Fruit fly (Drosophila melanogaster) whole organism, pupa: ENCODE measurements around the gene CG11444.

Source experiments
- CG10348 ChIP-seq: fragments of 200-800 bp; sonication (Bioruptor generic); IDR thresholded peaks from 2 replicates; pipeline ENCODE4 v1.3.6; 2022; ENCODE audit warnings: missing biosample characterization, missing genetic modification characterization
- CG12605 ChIP-seq: fragments of 200-800 bp; sonication (Bioruptor generic); IDR thresholded peaks from 2 replicates; pipeline ENCODE4 v1.3.6; 2022; ENCODE audit warnings: missing biosample characterization, missing genetic modification characterization
- CG14655 ChIP-seq: fragments of 200-800 bp; sonication (Bioruptor generic); optimal IDR thresholded peaks from 3 replicates; lab custom pipeline; 2017; ENCODE audit warnings: mild to moderate bottlenecking, missing biosample characterization, missing genetic modification reagents, missing genetic modification characterization
- CG15710 ChIP-seq: fragments of 200-800 bp; sonication (Bioruptor generic); optimal IDR thresholded peaks from 2 replicates; lab custom pipeline; 2018; ENCODE audit warnings: missing biosample characterization, mild to moderate bottlenecking, missing genetic modification characterization, moderate library complexity
- CG32121 ChIP-seq: fragments of 200-800 bp; sonication (Bioruptor generic); IDR thresholded peaks from 2 replicates; pipeline ENCODE4 v1.3.6; 2022; ENCODE audit warnings: missing biosample characterization, missing genetic modification characterization
- CG34367 ChIP-seq: fragments of 200-800 bp; sonication (Bioruptor generic); optimal IDR thresholded peaks from 2 replicates; lab custom pipeline; 2018; ENCODE audit warnings: missing biosample characterization, mild to moderate bottlenecking, missing genetic modification characterization
- CG4496 ChIP-seq: fragments of 200-800 bp; sonication (Bioruptor generic); IDR thresholded peaks from 3 replicates; pipeline ENCODE4 v1.3.6; 2022; ENCODE audit warnings: missing biosample characterization, missing genetic modification characterization
- CG8159 ChIP-seq: fragments of 200-800 bp; sonication (Bioruptor generic); optimal IDR thresholded peaks from 3 replicates; lab custom pipeline; 2018; ENCODE audit warnings: missing biosample characterization, mild to moderate bottlenecking, missing genetic modification characterization, moderate library complexity
- CG8301 ChIP-seq: fragments of 200-800 bp; sonication (Bioruptor generic); optimal IDR thresholded peaks from 2 replicates; lab custom pipeline; 2018; ENCODE audit warnings: missing biosample characterization, mild to moderate bottlenecking, missing genetic modification characterization
- EcR ChIP-seq: fragments of 200-800 bp; sonication (Bioruptor generic); optimal IDR thresholded peaks from 3 replicates; lab custom pipeline; 2019; ENCODE audit warnings: missing biosample characterization, missing genetic modification characterization, mild to moderate bottlenecking, moderate library complexity, missing genetic modification reagents
- Snoo ChIP-seq: fragments of 200-800 bp; sonication (Bioruptor generic); optimal IDR thresholded peaks from 3 replicates; lab custom pipeline; 2017; ENCODE audit warnings: missing biosample characterization, mild to moderate bottlenecking, missing genetic modification characterization, inconsistent platforms
- fd96Ca ChIP-seq: fragments of 200-800 bp; sonication (Bioruptor generic); IDR thresholded peaks from 3 replicates; pipeline ENCODE4 v1.3.6; 2022; ENCODE audit warnings: missing biosample characterization, missing genetic modification characterization
- gl ChIP-seq: fragments of 200-800 bp; sonication (Bioruptor generic); optimal IDR thresholded peaks from 2 replicates; lab custom pipeline; 2018; ENCODE audit warnings: missing biosample characterization, mild to moderate bottlenecking, missing genetic modification characterization

DNA sequence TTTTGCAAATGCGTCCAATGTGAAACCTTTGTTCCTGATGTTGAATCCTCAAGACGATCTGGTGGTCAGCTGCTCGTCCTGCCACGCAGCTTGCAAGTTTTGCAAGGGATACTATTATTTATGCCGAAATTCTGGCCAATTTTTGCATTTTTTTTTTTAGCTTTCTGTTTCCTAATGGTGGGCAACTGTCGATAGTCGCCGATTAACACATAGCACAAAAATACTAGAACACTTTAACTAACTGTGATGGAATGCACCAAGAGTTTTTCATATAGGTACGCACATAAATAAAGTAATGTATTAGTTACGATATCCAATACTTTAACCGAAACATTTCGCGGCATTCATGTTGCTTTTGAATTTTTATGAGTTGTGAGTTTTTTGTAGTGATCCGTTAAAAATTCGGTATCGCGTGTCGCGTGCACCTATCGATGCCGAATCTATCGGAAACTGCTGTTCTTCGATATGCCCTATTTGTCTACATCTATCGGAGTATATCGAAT, 13.7 kb downstream of the CG11444 start, which contains the start of the genes rb and CHOp24:
- TF ChIP-seq CG4496 (peak; percentile 27; the same call in 1 of the 3 replicates), fd96Ca (GFP tag; lab: Robert Waterston, UW) (no peak), gl (tag; lab: Kevin White, UChicago) (peak; percentile 61), CG12605 (peak; percentile 45; the same call in 1 of the 2 replicates), CG34367 (peak; percentile 32), Snoo (no peak), CG8159 (tag; lab: Kevin White, UChicago) (no peak), CG15710 (peak; percentile 22), EcR (peak; percentile 7), CG14655 (no peak), CG10348 (GFP tag; lab: Robert Waterston, UW) (no peak), CG8301 (tag; lab: Kevin White, UChicago) (no peak), CG32121 (GFP tag; lab: Robert Waterston, UW) (no peak)
